Worm (Caenorhabditis elegans) whole organism, early embryonic: ENCODE measurements around the gene ndc-80.

Experiments used
- B0310.2 ChIP-seq: sonication (generic microtip); optimal IDR thresholded peaks from 2 replicates; lab custom pipeline; 2016; ENCODE audit warnings: mild to moderate bottlenecking, missing genetic modification characterization, missing compliant biosample characterization
- F13C5.2 ChIP-seq: sonication (generic microtip); optimal IDR thresholded peaks from 2 replicates; lab custom pipeline; 2017; ENCODE audit warnings: mild to moderate bottlenecking, missing genetic modification characterization, inconsistent platforms, missing compliant biosample characterization
- aly-1 ChIP-seq: sonication (generic microtip); optimal IDR thresholded peaks from 2 replicates; lab custom pipeline; 2016; ENCODE audit warnings: missing genetic modification characterization, missing compliant biosample characterization
- ama-1 ChIP-seq: fragments of 150-350 bp; optimal IDR thresholded peaks from 2 replicates; lab custom pipeline; 2014
- ceh-13 ChIP-seq: fragments of 200-800 bp; sonication (Bioruptor generic); optimal IDR thresholded peaks from 2 replicates; lab custom pipeline; 2018; ENCODE audit warnings: mild to moderate bottlenecking, missing genetic modification characterization, missing compliant biosample characterization
- ceh-36 ChIP-seq: sonication (generic microtip); optimal IDR thresholded peaks from 2 replicates; lab custom pipeline; 2016; ENCODE audit warnings: missing genetic modification characterization, inconsistent platforms, missing compliant biosample characterization
- ets-7 ChIP-seq: sonication (generic microtip); optimal IDR thresholded peaks from 2 replicates; lab custom pipeline; 2016; ENCODE audit warnings: missing genotype, missing genetic modification characterization, missing compliant biosample characterization
- flt-1 ChIP-seq: fragments of 200-800 bp; sonication (Bioruptor generic); IDR thresholded peaks from 2 replicates; pipeline ENCODE4 v1.3.6; 2022; ENCODE audit warnings: missing genetic modification characterization, missing compliant biosample characterization
- hmbx-1 ChIP-seq: sonication (generic microtip); optimal IDR thresholded peaks from 2 replicates; lab custom pipeline; 2016; ENCODE audit warnings: mild to moderate bottlenecking, missing genetic modification characterization, missing compliant biosample characterization
- hmg-4 ChIP-seq: fragments of 200-800 bp; sonication (Bioruptor generic); optimal IDR thresholded peaks from 2 replicates; lab custom pipeline; 2018; ENCODE audit warnings: mild to moderate bottlenecking, missing genetic modification characterization, missing compliant biosample characterization
- hnd-1 ChIP-seq: sonication (generic microtip); optimal IDR thresholded peaks from 2 replicates; lab custom pipeline; 2016; ENCODE audit warnings: missing genetic modification characterization, missing compliant biosample characterization
- pes-1 ChIP-seq: fragments of 200-800 bp; sonication (Bioruptor generic); IDR thresholded peaks from 2 replicates; pipeline ENCODE4 v1.3.6; 2022; ENCODE audit warnings: missing genetic modification reagents, missing genetic modification characterization, missing compliant biosample characterization
- scrt-1 ChIP-seq: fragments of 200-800 bp; sonication (Bioruptor generic); IDR thresholded peaks from 2 replicates; pipeline ENCODE4 v1.3.6; 2022; ENCODE audit warnings: missing genetic modification characterization, missing compliant biosample characterization
- sea-1 ChIP-seq: fragments of 200-800 bp; sonication (Bioruptor generic); conservative IDR thresholded peaks from 2 replicates; pipeline ENCODE4 v1.3.6; 2022; ENCODE audit warnings: missing genetic modification characterization, missing compliant biosample characterization
- tbx-11 ChIP-seq: fragments of 200-800 bp; sonication (Bioruptor generic); IDR thresholded peaks from 2 replicates; pipeline ENCODE4 v1.3.6; 2022; ENCODE audit warnings: missing genetic modification characterization, missing compliant biosample characterization
- tbx-37 ChIP-seq: fragments of 200-800 bp; sonication (Bioruptor generic); conservative IDR thresholded peaks from 2 replicates; pipeline ENCODE4 v1.3.6; 2022; ENCODE audit warnings: missing genetic modification reagents, missing genetic modification characterization, missing compliant biosample characterization
- tra-4 ChIP-seq: sonication (generic microtip); optimal IDR thresholded peaks from 2 replicates; lab custom pipeline; 2017; ENCODE audit warnings: missing genetic modification characterization, missing compliant biosample characterization

The ndc-80 gene

DNA sequence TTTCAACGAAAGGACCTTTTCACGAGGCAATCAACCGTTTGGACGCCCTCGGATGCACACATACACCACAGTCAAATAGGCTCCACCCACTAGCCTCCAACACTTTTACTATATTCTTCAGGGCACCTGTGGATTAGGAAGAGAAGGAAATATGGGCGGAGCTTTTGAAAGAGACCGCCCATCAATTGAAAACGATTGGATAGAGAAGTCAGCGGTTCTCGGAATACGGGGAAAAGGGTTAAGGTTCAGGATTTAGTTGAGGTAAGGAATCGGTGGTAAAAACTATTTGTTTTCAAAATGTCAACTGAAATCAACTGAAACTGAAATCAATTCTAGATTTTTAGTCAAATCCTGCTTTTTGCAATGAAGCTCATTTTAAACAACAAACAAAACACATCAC lies 24.5 kb downstream of the ndc-80 start, which contains the start of gene egl-38:
TSS of gene egl-38 (minus strand) at position 101 of the 400 bp plus-strand sequence.
- TF ChIP-seq tra-4 (no peak), tbx-11 (GFP tag; lab: Robert Waterston, UW) (no peak), ama-1 (lab: Kevin White, UChicago) (no peak), scrt-1 (no peak), tbx-37 (GFP tag; lab: Robert Waterston, UW) (no peak), aly-1 (tag; lab: Kevin White, UChicago) (no peak), B0310.2 (tag; lab: Kevin White, UChicago) (no peak), sea-1 (GFP tag; lab: Robert Waterston, UW) (no peak), hmbx-1 (no peak), F13C5.2 (tag; lab: Kevin White, UChicago) (no peak), hnd-1 (tag; lab: Kevin White, UChicago) (no peak), hmg-4 (no peak)

- TF ChIP-seq ceh-36 (tag; lab: Kevin White, UChicago) (no peak), tbx-11 (GFP tag; lab: Robert Waterston, UW) (no peak), hmbx-1 (no peak), pes-1 (no peak), hmg-4 (no peak), ceh-13 (GFP tag; lab: Kevin White, UChicago) (no peak)
Observed at ce11 chrIV:10110870-10111269, 24.9 kb downstream of the ndc-80 start.

DNA sequence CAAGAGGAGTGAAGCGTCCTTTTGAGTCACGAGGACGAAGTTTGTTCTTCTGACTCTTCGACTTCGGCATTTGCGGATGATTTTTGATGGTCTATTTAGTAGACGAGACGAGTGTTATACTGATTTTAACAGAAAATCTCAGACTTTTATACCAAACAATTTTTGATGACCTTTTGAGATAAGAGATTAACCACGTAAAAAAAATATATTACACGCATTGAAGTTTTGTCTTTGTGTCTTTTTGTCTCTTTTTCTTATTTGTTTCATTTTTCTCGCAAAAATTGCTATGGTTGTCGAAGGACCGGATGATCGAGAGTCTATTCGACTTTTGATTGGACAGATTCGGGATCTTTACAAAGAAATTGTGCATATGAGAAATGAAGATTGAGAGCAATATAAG lies 25.5 kb downstream of the ndc-80 start, which contains the start of gene spch-1:
TSS of gene spch-1 (minus strand) at position 101 of the 400 bp plus-strand sequence.
- TF ChIP-seq hmbx-1 (no peak), hmg-4 (no peak), F13C5.2 (tag; lab: Kevin White, UChicago) (no peak), B0310.2 (tag; lab: Kevin White, UChicago) (no peak), tbx-11 (GFP tag; lab: Robert Waterston, UW) (no peak), sea-1 (GFP tag; lab: Robert Waterston, UW) (no peak)

ce11 chrIV:10112570-10112969 lies 26.6 kb downstream of the ndc-80 start, which contains the start of gene nsph-3.2:
nsph-3.2 (plus strand) TSS chrIV:10112870.
- TF ChIP-seq hmbx-1 (no peak), tra-4 (no peak), scrt-1 (no peak), ets-7 (tag; lab: Kevin White, UChicago) (no peak), tbx-37 (GFP tag; lab: Robert Waterston, UW) (no peak), ceh-13 (GFP tag; lab: Kevin White, UChicago) (no peak), hmg-4 (no peak), B0310.2 (tag; lab: Kevin White, UChicago) (no peak), tbx-11 (GFP tag; lab: Robert Waterston, UW) (no peak), sea-1 (GFP tag; lab: Robert Waterston, UW) (no peak), aly-1 (tag; lab: Kevin White, UChicago) (no peak), ceh-36 (tag; lab: Kevin White, UChicago) (no peak), ama-1 (lab: Kevin White, UChicago) (no peak)

DNA sequence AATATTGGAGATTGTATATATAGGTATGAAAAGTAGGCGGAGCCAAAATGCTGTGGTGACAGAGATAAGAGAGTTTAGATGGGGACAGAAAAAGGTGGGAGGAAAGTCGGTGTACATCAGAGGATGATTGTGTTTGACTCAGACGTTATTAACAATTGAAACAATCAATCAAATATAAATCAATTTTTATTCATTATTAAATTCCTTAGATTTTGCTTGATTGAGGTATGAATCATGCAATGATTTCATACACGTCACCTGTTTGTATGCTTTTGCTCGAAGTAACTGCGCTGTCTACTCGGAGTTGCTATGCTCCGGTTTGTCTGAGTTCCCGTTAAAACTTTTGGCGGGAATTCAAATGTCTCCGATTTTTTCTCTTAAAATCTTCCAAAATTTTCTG lies 29.2 kb downstream of the ndc-80 start, which contains the start of gene C04G2.10:
TSS of gene C04G2.10 (plus strand) at position 301 of the 400 bp plus-strand sequence.
- TF ChIP-seq tra-4, result no peak
- no peak for TF ChIP-seq ceh-36 (tag; lab: Kevin White, UChicago)
- TF ChIP-seq sea-1 (GFP tag; lab: Robert Waterston, UW), result no peak
- TF ChIP-seq hmbx-1, result no peak
- TF ChIP-seq ama-1 (lab: Kevin White, UChicago), result no peak
- TF ChIP-seq F13C5.2 (tag; lab: Kevin White, UChicago), result no peak
- TF ChIP-seq scrt-1, result no peak

- no peak for TF ChIP-seq B0310.2 (tag; lab: Kevin White, UChicago)
- no peak for TF ChIP-seq tbx-11 (GFP tag; lab: Robert Waterston, UW)
- no peak for TF ChIP-seq ceh-36 (tag; lab: Kevin White, UChicago)
- no peak for TF ChIP-seq aly-1 (tag; lab: Kevin White, UChicago)
- no peak for TF ChIP-seq pes-1
- TF ChIP-seq ama-1 (lab: Kevin White, UChicago), result no peak
- no peak for TF ChIP-seq ets-7 (tag; lab: Kevin White, UChicago)
- no peak for TF ChIP-seq flt-1
- no peak for TF ChIP-seq hnd-1 (tag; lab: Kevin White, UChicago)
- no peak for TF ChIP-seq ceh-13 (GFP tag; lab: Kevin White, UChicago)
- no peak for TF ChIP-seq scrt-1
- no peak for TF ChIP-seq hmg-4
- TF ChIP-seq sea-1 (GFP tag; lab: Robert Waterston, UW), result no peak
- TF ChIP-seq F13C5.2 (tag; lab: Kevin White, UChicago), result no peak
- TF ChIP-seq hmbx-1, result no peak
- TF ChIP-seq tbx-37 (GFP tag; lab: Robert Waterston, UW), result no peak
- TF ChIP-seq tra-4, result no peak
Observed at ce11 chrIV:10116765-10117164, 30.8 kb downstream of the ndc-80 start.

- TF ChIP-seq ceh-36 (tag; lab: Kevin White, UChicago) (no peak), ets-7 (tag; lab: Kevin White, UChicago) (no peak), scrt-1 (no peak), ama-1 (lab: Kevin White, UChicago) (no peak), flt-1 (no peak), tra-4 (no peak), hnd-1 (tag; lab: Kevin White, UChicago) (no peak), hmg-4 (no peak), hmbx-1 (no peak), aly-1 (tag; lab: Kevin White, UChicago) (no peak), B0310.2 (tag; lab: Kevin White, UChicago) (no peak), F13C5.2 (tag; lab: Kevin White, UChicago) (no peak), tbx-37 (GFP tag; lab: Robert Waterston, UW) (no peak), pes-1 (no peak), sea-1 (GFP tag; lab: Robert Waterston, UW) (no peak), tbx-11 (GFP tag; lab: Robert Waterston, UW) (no peak), ceh-13 (GFP tag; lab: Kevin White, UChicago) (no peak)
Observed at ce11 chrIV:10122205-10122604, 36.3 kb downstream of the ndc-80 start, which contains the start of gene irld-21. irld-21 (minus strand) TSS chrIV:10122305.
